Fruit fly (Drosophila melanogaster) whole organism: ENCODE results near the gene mask.

Experiments
- CG8478 ChIP-seq: fragments of >200 bp; optimal IDR thresholded peaks from 2 replicates; lab custom pipeline; 2018; ENCODE audit warnings: inconsistent platforms
- Dll ChIP-seq: fragments of >200 bp; optimal IDR thresholded peaks from 2 replicates; lab custom pipeline; 2017
- pan ChIP-seq: fragments of >200 bp; optimal IDR thresholded peaks from 2 replicates; lab custom pipeline; 2017
- psq ChIP-seq: fragments of >200 bp; optimal IDR thresholded peaks from 2 replicates; lab custom pipeline; 2017
- usp ChIP-seq: fragments of >200 bp; optimal IDR thresholded peaks from 2 replicates; lab custom pipeline; 2017; ENCODE audit warnings: missing biosample characterization, missing genetic modification characterization, mixed read lengths

- no peak for TF ChIP-seq Dll (lab: Kevin White, UChicago)
- TF ChIP-seq CG8478, result no peak
- no peak for TF ChIP-seq pan (lab: Kevin White, UChicago)
- TF ChIP-seq psq (lab: Kevin White, UChicago), result no peak
- TF ChIP-seq usp, result no peak
These were observed 41.9 kb downstream of the mask start for dm6 chr3R:24272232-24272631.
